Fruit fly (Drosophila melanogaster): ENCODE measurements around the gene CG6763.

The CG6763 gene

DNA sequence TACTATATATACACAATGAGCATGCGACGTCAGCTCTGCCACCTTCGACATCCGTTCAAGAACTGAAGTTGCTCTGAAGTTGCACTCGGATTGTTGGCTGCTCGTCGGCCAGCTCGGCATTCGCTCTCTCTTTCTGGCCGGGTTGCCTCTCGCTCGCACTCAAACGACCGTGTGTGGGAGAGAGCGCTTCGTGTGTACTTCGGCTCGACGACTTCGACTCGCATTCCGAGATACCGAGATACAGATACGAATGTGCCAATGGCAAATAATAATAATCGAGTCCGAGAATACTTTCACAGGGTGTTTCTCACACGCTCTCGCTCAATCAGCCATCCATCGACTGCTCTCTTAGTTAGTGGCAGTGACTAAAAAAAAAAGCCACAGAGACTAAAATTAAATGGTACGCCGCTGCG lies 11.6 kb downstream of the CG6763 start (continued):
- no peak for TF ChIP-seq odd (GFP tag; optimal IDR thresholded peaks at IDR 0.05)
- no peak for TF ChIP-seq tx (GFP tag; optimal IDR thresholded peaks at IDR 0.05)
- peak; percentile 79 for TF ChIP-seq CG34376 (GFP tag; optimal IDR thresholded peaks at IDR 0.05)
- TF ChIP-seq CG11398 (GFP tag; optimal IDR thresholded peaks at IDR 0.05) = no peak
- TF ChIP-seq eyg (GFP tag; optimal IDR thresholded peaks at IDR 0.05) = no peak
- TF ChIP-seq ato (GFP tag; IDR thresholded peaks at IDR 0.05; ENCODE audit: partially characterized antibody) = peak; percentile 59
- peak; percentile 60; the same call in 1 of the 2 replicates for TF ChIP-seq CG10321 (GFP tag; IDR thresholded peaks at IDR 0.05)
- peak; percentile 42 for TF ChIP-seq dmrt99B (tag; optimal IDR thresholded peaks at IDR 0.05)
- no peak for TF ChIP-seq Hey (tag; optimal IDR thresholded peaks at IDR 0.05)
- TF ChIP-seq CG2875 (GFP tag; optimal IDR thresholded peaks at IDR 0.05) = peak; percentile 14
- TF ChIP-seq CG13424 (tag; optimal IDR thresholded peaks at IDR 0.05) = no peak
- no peak for TF ChIP-seq hkb (optimal IDR thresholded peaks at IDR 0.05)
- peak; percentile 53; the same call in 1 of the 2 replicates for TF ChIP-seq hkb (GFP tag; IDR thresholded peaks at IDR 0.05)
- no peak for TF ChIP-seq CG18011 (GFP tag; optimal IDR thresholded peaks at IDR 0.05)
- TF ChIP-seq Fer1 (GFP tag; optimal IDR thresholded peaks at IDR 0.05) = peak; percentile 25
- TF ChIP-seq gce (GFP tag; IDR thresholded peaks at IDR 0.05) = 0 out of 3 replicates have a peak, but pooled peaks have one; percentile 21
- TF ChIP-seq Deaf1 (tag; optimal IDR thresholded peaks at IDR 0.05) = peak; percentile 100
- no peak for TF ChIP-seq Dip2 (GFP tag; IDR thresholded peaks at IDR 0.05)
- TF ChIP-seq CG18619 (GFP tag; optimal IDR thresholded peaks at IDR 0.05) = no peak
- TF ChIP-seq ind (GFP tag; optimal IDR thresholded peaks at IDR 0.05) = no peak
- no peak for TF ChIP-seq dimm (GFP tag; IDR thresholded peaks at IDR 0.05)
- peak; percentile 95 for TF ChIP-seq nerfin-1 (tag; optimal IDR thresholded peaks at IDR 0.05)
- peak; percentile 85 for TF ChIP-seq sens (GFP tag)
- TF ChIP-seq Kr (GFP tag; optimal IDR thresholded peaks at IDR 0.05) = no peak
- TF ChIP-seq otp (GFP tag; IDR thresholded peaks at IDR 0.05) = peak; percentile 58; the same call in 1 of the 3 replicates
- TF ChIP-seq dmrt11E (tag; optimal IDR thresholded peaks at IDR 0.05) = no peak
- peak; percentile 37 for TF ChIP-seq pb (GFP tag; optimal IDR thresholded peaks at IDR 0.05)
- TF ChIP-seq shn (GFP tag; optimal IDR thresholded peaks at IDR 0.05) = peak; percentile 13
- TF ChIP-seq MBD-R2 (GFP tag; IDR thresholded peaks at IDR 0.05) = no peak
- TF ChIP-seq ken (GFP tag; IDR thresholded peaks at IDR 0.05) = no peak
- TF ChIP-seq CG6813 (GFP tag; optimal IDR thresholded peaks at IDR 0.05) = peak; percentile 36
- peak; percentile 36 for TF ChIP-seq wek (GFP tag; optimal IDR thresholded peaks at IDR 0.05)
- peak; percentile 96 for TF ChIP-seq CG1832 (GFP tag; optimal IDR thresholded peaks at IDR 0.05)
- TF ChIP-seq CG1024 (GFP tag; IDR thresholded peaks at IDR 0.05) = no peak
- no peak for TF ChIP-seq kay (GFP tag; optimal IDR thresholded peaks at IDR 0.05)
- no peak for TF ChIP-seq HLH54F (GFP tag; optimal IDR thresholded peaks at IDR 0.05)
- peak; percentile 46 for TF ChIP-seq CoRest (tag; optimal IDR thresholded peaks at IDR 0.05)
- TF ChIP-seq chn (GFP tag; optimal IDR thresholded peaks at IDR 0.05) = peak; percentile 3
- TF ChIP-seq fd102C (GFP tag; optimal IDR thresholded peaks at IDR 0.05) = no peak
- peak; percentile 11 for TF ChIP-seq CG2678 (tag; optimal IDR thresholded peaks at IDR 0.05)
- no peak for TF ChIP-seq Neu2 (GFP tag; optimal IDR thresholded peaks at IDR 0.05; ENCODE audit: borderline replicate concordance)
- TF ChIP-seq grau (tag; optimal IDR thresholded peaks at IDR 0.05) = peak; percentile 17
- TF ChIP-seq jumu (GFP tag; optimal IDR thresholded peaks at IDR 0.05) = no peak
- TF ChIP-seq D19B (GFP tag; optimal IDR thresholded peaks at IDR 0.05) = no peak
- TF ChIP-seq pzg (GFP tag; optimal IDR thresholded peaks at IDR 0.05) = no peak
- peak; percentile 51 for TF ChIP-seq gro (GFP tag; optimal IDR thresholded peaks at IDR 0.05)
- TF ChIP-seq CG15011 (GFP tag; optimal IDR thresholded peaks at IDR 0.05) = no peak
- TF ChIP-seq Camta (GFP tag; optimal IDR thresholded peaks at IDR 0.05) = no peak
- TF ChIP-seq TFAM (GFP tag; optimal IDR thresholded peaks at IDR 0.05) = no peak
- TF ChIP-seq Dip3 (GFP tag; optimal IDR thresholded peaks at IDR 0.05) = no peak
- TF ChIP-seq bab2 (GFP tag; optimal IDR thresholded peaks at IDR 0.05) = no peak
- no peak for TF ChIP-seq sisA (GFP tag; IDR thresholded peaks at IDR 0.05)

All from whole organism, embryonic.